Worm (Caenorhabditis elegans): ENCODE results near the gene ubc-22.

DNA sequence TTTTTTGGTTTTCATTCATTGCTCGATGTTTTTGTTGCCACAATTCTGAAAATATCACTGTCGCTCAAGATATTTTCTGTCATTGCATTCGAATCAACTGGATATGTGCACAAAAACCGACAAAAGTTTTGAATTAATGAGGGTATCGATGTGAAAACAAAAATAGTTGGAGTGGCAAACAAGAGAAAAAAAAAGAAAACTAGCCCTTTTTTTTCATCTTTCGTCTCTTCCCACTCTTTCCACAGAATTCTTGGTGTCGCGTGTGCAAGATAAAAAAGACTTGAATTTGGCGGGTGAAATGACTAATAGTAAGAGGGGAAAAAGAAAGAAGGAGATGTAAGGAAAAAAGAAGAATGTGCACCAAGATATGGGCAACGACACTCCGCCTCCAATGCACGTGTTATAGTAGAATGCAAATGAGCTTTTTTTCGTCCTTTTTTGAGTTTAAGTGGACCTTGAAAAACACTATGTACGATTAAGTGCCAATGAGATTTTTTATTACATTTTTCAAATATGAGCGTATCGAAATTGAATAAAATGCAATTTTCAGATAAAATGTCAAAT is at the start of gene ubc-22, which contains the start of gene ubc-21:
- TF ChIP-seq elt-3 (tag; optimal IDR thresholded peaks at IDR 0.05): no peak
- no peak for TF ChIP-seq unc-62 (GFP tag; optimal IDR thresholded peaks at IDR 0.05)
- peak; percentile 5 for TF ChIP-seq zag-1 (tag; optimal IDR thresholded peaks at IDR 0.05)
- no peak for TF ChIP-seq nhr-10 (tag; optimal IDR thresholded peaks at IDR 0.05)
- no peak for TF ChIP-seq sem-4 (tag; optimal IDR thresholded peaks at IDR 0.05)

All from whole organism, L2 larva.